ENCODE assay signal across 1 fruit fly cellular context in the genomic region with DNA sequence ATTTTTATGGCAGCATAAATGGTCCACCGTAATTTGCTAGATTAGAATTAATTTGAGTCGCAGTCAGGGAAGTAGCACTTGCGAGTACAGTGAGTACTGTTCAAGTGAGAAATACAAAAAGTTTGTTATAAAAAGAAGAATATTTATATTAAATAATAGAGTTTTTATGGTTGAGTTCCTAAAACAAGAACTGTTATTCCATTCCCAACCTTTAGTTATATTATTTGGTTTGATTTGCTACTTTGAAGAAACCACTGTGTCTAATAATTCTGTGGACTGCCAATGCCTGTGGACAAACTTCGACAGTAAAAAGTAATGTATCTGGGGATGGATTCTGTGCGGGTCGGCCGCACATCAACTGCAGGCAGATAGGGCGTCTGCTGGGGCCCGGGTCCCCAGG.
TF ChIP-seq lines count a peak whose summit lies in the region.

No protein-coding gene starts in this region.

TF ChIP-seq in whole organism, embryonic, 481 proteins besides CTCF, POLR2A, EP300 and RAD21 (continued from another document and continues in another):
- TF ChIP-seq HLH3B (GFP tag; IDR thresholded peaks at IDR 0.05; lab: Robert Waterston, UW) (peak; percentile 28; the same call in 1 of the 2 replicates), dmrt99B (tag; optimal IDR thresholded peaks at IDR 0.05; lab: Kevin White, UChicago) (peak; percentile 59), Mad (GFP tag; optimal IDR thresholded peaks at IDR 0.05; lab: Kevin White, UChicago) (no peak), Asciz (GFP tag; optimal IDR thresholded peaks at IDR 0.05; lab: Kevin White, UChicago) (peak; percentile 23), onecut (GFP tag; IDR thresholded peaks at IDR 0.05; lab: Robert Waterston, UW) (peak; percentile 7; the same call in 1 of the 2 replicates), Nf-YA (GFP tag; IDR thresholded peaks at IDR 0.05; lab: Robert Waterston, UW) (no peak), gem (tag; optimal IDR thresholded peaks at IDR 0.05; lab: Kevin White, UChicago) (peak; percentile 43), ac (GFP tag; optimal IDR thresholded peaks at IDR 0.05; lab: Kevin White, UChicago) (no peak), aop (GFP tag; IDR thresholded peaks at IDR 0.05; lab: Robert Waterston, UW) (no peak), zfh1 (GFP tag; IDR thresholded peaks at IDR 0.05; lab: Robert Waterston, UW) (0 out of 3 replicates have a peak, but pooled peaks have one; percentile 61), CG9215 (GFP tag; IDR thresholded peaks at IDR 0.05; lab: Robert Waterston, UW) (peak; percentile 37; the same call in 1 of the 2 replicates), prd (optimal IDR thresholded peaks at IDR 0.05; lab: Kevin White, UChicago) (no peak), prd (GFP tag; IDR thresholded peaks at IDR 0.05; lab: Robert Waterston, UW) (peak; percentile 70), sisA (GFP tag; IDR thresholded peaks at IDR 0.05; lab: Robert Waterston, UW) (peak; percentile 27; the same call in 1 of the 2 replicates), Sox102F (GFP tag; optimal IDR thresholded peaks at IDR 0.05; lab: Kevin White, UChicago) (peak; percentile 14), E2f2 (GFP tag; IDR thresholded peaks at IDR 0.05; lab: Robert Waterston, UW) (0 out of 2 replicates have a peak, but pooled peaks have one; percentile 10), CG18476 (GFP tag; optimal IDR thresholded peaks at IDR 0.05; lab: Kevin White, UChicago) (no peak), CG10267 (tag; optimal IDR thresholded peaks at IDR 0.05; lab: Kevin White, UChicago) (peak; percentile 5), CG11695 (GFP tag; IDR thresholded peaks at IDR 0.05; lab: Robert Waterston, UW) (0 out of 3 replicates have a peak, but pooled peaks have one; percentile 39), sob (GFP tag; IDR thresholded peaks at IDR 0.05; lab: Robert Waterston, UW) (peak; percentile 32; the same call in 1 of the 2 replicates), CG5180 (GFP tag; optimal IDR thresholded peaks at IDR 0.05; lab: Kevin White, UChicago) (no peak), CG17829 (tag; optimal IDR thresholded peaks at IDR 0.05; lab: Kevin White, UChicago) (peak; percentile 29), Sox100B (GFP tag; optimal IDR thresholded peaks at IDR 0.05; lab: Kevin White, UChicago) (no peak), grau (tag; optimal IDR thresholded peaks at IDR 0.05; lab: Kevin White, UChicago) (peak; percentile 80), Doc3 (GFP tag; IDR thresholded peaks at IDR 0.05; lab: Robert Waterston, UW; ENCODE audit: partially characterized antibody) (no peak), esg (GFP tag; conservative IDR thresholded peaks at IDR 0.05; lab: Robert Waterston, UW) (peak; percentile 46; the same call in 1 of the 2 replicates), CG2712 (tag; optimal IDR thresholded peaks at IDR 0.05; lab: Kevin White, UChicago) (peak; percentile 50), crol (GFP tag; IDR thresholded peaks at IDR 0.05; lab: Robert Waterston, UW) (no peak), CG1647 (GFP tag; optimal IDR thresholded peaks at IDR 0.05; lab: Kevin White, UChicago) (no peak), CG17359 (tag; optimal IDR thresholded peaks at IDR 0.05; lab: Kevin White, UChicago) (peak; percentile 10), Med (GFP tag; lab: Kevin White, UChicago) (peak; percentile 74), CG17385 (GFP tag; optimal IDR thresholded peaks at IDR 0.05; lab: Kevin White, UChicago) (peak; percentile 30), CG14014 (GFP tag; IDR thresholded peaks at IDR 0.05; lab: Robert Waterston, UW) (peak; percentile 36; the same call in 1 of the 2 replicates), CG14441 (GFP tag; IDR thresholded peaks at IDR 0.05; lab: Robert Waterston, UW) (peak; percentile 55), tio (GFP tag; optimal IDR thresholded peaks at IDR 0.05; lab: Kevin White, UChicago) (no peak), seq (GFP tag; IDR thresholded peaks at IDR 0.05; lab: Robert Waterston, UW) (0 out of 2 replicates have a peak, but pooled peaks have one; percentile 27), dysf (GFP tag; IDR thresholded peaks at IDR 0.05; lab: Robert Waterston, UW) (peak; percentile 27; the same call in 1 of the 3 replicates), CG11504 (tag; optimal IDR thresholded peaks at IDR 0.05; lab: Kevin White, UChicago) (peak; percentile 55), CG8924 (tag; optimal IDR thresholded peaks at IDR 0.05; lab: Kevin White, UChicago) (peak; percentile 17), pan (optimal IDR thresholded peaks at IDR 0.05; lab: Kevin White, UChicago) (no peak), pan (GFP tag; optimal IDR thresholded peaks at IDR 0.05 in 1 of 2, IDR thresholded peaks at IDR 0.05 in 1 of 2) (peak in 1 of 2 experiments; percentile 45), Oli (tag; optimal IDR thresholded peaks at IDR 0.05; lab: Kevin White, UChicago) (peak; percentile 30), Bgb (GFP tag; IDR thresholded peaks at IDR 0.05; lab: Robert Waterston, UW; ENCODE audit: partially characterized antibody) (no peak), CG34376 (GFP tag; optimal IDR thresholded peaks at IDR 0.05; lab: Kevin White, UChicago) (no peak), Xbp1 (GFP tag; optimal IDR thresholded peaks at IDR 0.05; lab: Kevin White, UChicago) (peak; percentile 4), CG18599 (GFP tag; optimal IDR thresholded peaks at IDR 0.05; lab: Kevin White, UChicago) (peak; percentile 50), Ada2b (GFP tag; IDR thresholded peaks at IDR 0.05; lab: Robert Waterston, UW) (peak; percentile 56), hkb (optimal IDR thresholded peaks at IDR 0.05; lab: Kevin White, UChicago) (no peak), hkb (GFP tag; IDR thresholded peaks at IDR 0.05; lab: Robert Waterston, UW) (peak; percentile 46; the same call in 1 of the 2 replicates), gcm (GFP tag; optimal IDR thresholded peaks at IDR 0.05; lab: Kevin White, UChicago) (peak; percentile 37), CG18262 (tag; optimal IDR thresholded peaks at IDR 0.05; lab: Kevin White, UChicago) (peak; percentile 36), CG17802 (tag; optimal IDR thresholded peaks at IDR 0.05; lab: Kevin White, UChicago) (no peak), D19B (GFP tag; optimal IDR thresholded peaks at IDR 0.05; lab: Kevin White, UChicago) (peak; percentile 21), lab (GFP tag; optimal IDR thresholded peaks at IDR 0.05; lab: Kevin White, UChicago) (peak; percentile 45), unpg (GFP tag; optimal IDR thresholded peaks at IDR 0.05; lab: Kevin White, UChicago) (peak; percentile 13), Blimp-1 (GFP tag; optimal IDR thresholded peaks at IDR 0.05; lab: Kevin White, UChicago) (peak; percentile 12), CG10565 (GFP tag; optimal IDR thresholded peaks at IDR 0.05; lab: Kevin White, UChicago) (no peak), PHDP (tag; optimal IDR thresholded peaks at IDR 0.05; lab: Kevin White, UChicago) (peak; percentile 20), Nf-YB (GFP tag; optimal IDR thresholded peaks at IDR 0.05; lab: Kevin White, UChicago) (no peak), E2f1 (GFP tag; IDR thresholded peaks at IDR 0.05; lab: Robert Waterston, UW) (0 out of 2 replicates have a peak, but pooled peaks have one; percentile 17), bsh (GFP tag; optimal IDR thresholded peaks at IDR 0.05; lab: Kevin White, UChicago) (peak in 1 of 2 experiments; percentile 35), Fer1 (GFP tag; optimal IDR thresholded peaks at IDR 0.05; lab: Kevin White, UChicago) (peak; percentile 9), CG31441 (GFP tag; IDR thresholded peaks at IDR 0.05; lab: Robert Waterston, UW) (peak; percentile 28; the same call in 1 of the 2 replicates), ap (GFP tag; IDR thresholded peaks at IDR 0.05; lab: Robert Waterston, UW) (no peak), CG6175 (GFP tag; IDR thresholded peaks at IDR 0.05; lab: Robert Waterston, UW) (no peak), CG43689 (GFP tag; IDR thresholded peaks at IDR 0.05; lab: Robert Waterston, UW) (no peak), row (GFP tag; IDR thresholded peaks at IDR 0.05; lab: Robert Waterston, UW) (peak; percentile 74), stc (GFP tag; IDR thresholded peaks at IDR 0.05; lab: Robert Waterston, UW) (peak; percentile 19; the same call in 1 of the 2 replicates), h (optimal IDR thresholded peaks at IDR 0.05; lab: Kevin White, UChicago) (no peak), CG2120 (GFP tag; optimal IDR thresholded peaks at IDR 0.05; lab: Kevin White, UChicago) (peak; percentile 18), Dref (GFP tag; IDR thresholded peaks at IDR 0.05; lab: Robert Waterston, UW) (no peak), ttk (GFP tag; IDR thresholded peaks at IDR 0.05; lab: Robert Waterston, UW) (peak; percentile 62), CG12104 (GFP tag; optimal IDR thresholded peaks at IDR 0.05; lab: Kevin White, UChicago) (no peak), vvl (GFP tag; IDR thresholded peaks at IDR 0.05; lab: Robert Waterston, UW) (peak; percentile 21), CG7987 (GFP tag; optimal IDR thresholded peaks at IDR 0.05; lab: Kevin White, UChicago) (no peak), ci (GFP tag; IDR thresholded peaks at IDR 0.05; lab: Robert Waterston, UW) (0 out of 3 replicates have a peak, but pooled peaks have one; percentile 20), ATbp (GFP tag; optimal IDR thresholded peaks at IDR 0.05; lab: Kevin White, UChicago) (no peak), chif (GFP tag; optimal IDR thresholded peaks at IDR 0.05; lab: Kevin White, UChicago) (no peak), Hmr (GFP tag; optimal IDR thresholded peaks at IDR 0.05; lab: Kevin White, UChicago) (peak; percentile 15), CG10979 (tag; optimal IDR thresholded peaks at IDR 0.05; lab: Kevin White, UChicago) (peak; percentile 31), NK7.1 (GFP tag; optimal IDR thresholded peaks at IDR 0.05; lab: Kevin White, UChicago) (no peak), H2.0 (GFP tag; IDR thresholded peaks at IDR 0.05; lab: Robert Waterston, UW) (peak; percentile 54), pfk (GFP tag; optimal IDR thresholded peaks at IDR 0.05; lab: Kevin White, UChicago) (no peak), slbo (GFP tag; IDR thresholded peaks at IDR 0.05; lab: Robert Waterston, UW) (peak; percentile 69), Rx (GFP tag; IDR thresholded peaks at IDR 0.05; lab: Robert Waterston, UW) (0 out of 2 replicates have a peak, but pooled peaks have one; percentile 24), CG32772 (GFP tag; IDR thresholded peaks at IDR 0.05; lab: Robert Waterston, UW) (peak; percentile 38), CG12744 (GFP tag; optimal IDR thresholded peaks at IDR 0.05; lab: Kevin White, UChicago) (no peak), CG15269 (tag; optimal IDR thresholded peaks at IDR 0.05; lab: Kevin White, UChicago) (peak; percentile 2), Pdp1 (GFP tag; optimal IDR thresholded peaks at IDR 0.05; lab: Kevin White, UChicago) (peak in 1 of 2 experiments; percentile 19), BtbVII (GFP tag; optimal IDR thresholded peaks at IDR 0.05; lab: Kevin White, UChicago) (no peak), Meics (GFP tag; optimal IDR thresholded peaks at IDR 0.05; lab: Kevin White, UChicago) (peak; percentile 18), CG13424 (tag; optimal IDR thresholded peaks at IDR 0.05; lab: Kevin White, UChicago) (peak; percentile 28), vnd (GFP tag; IDR thresholded peaks at IDR 0.05; lab: Robert Waterston, UW; ENCODE audit: partially characterized antibody) (no peak), CG17328 (GFP tag; IDR thresholded peaks at IDR 0.05; lab: Robert Waterston, UW) (peak; percentile 47; the same call in 1 of the 2 replicates), TFAM (GFP tag; optimal IDR thresholded peaks at IDR 0.05; lab: Kevin White, UChicago) (no peak), Hand (GFP tag; optimal IDR thresholded peaks at IDR 0.05; lab: Kevin White, UChicago) (peak; percentile 2), Dek (tag; optimal IDR thresholded peaks at IDR 0.05; lab: Kevin White, UChicago) (no peak), gce (GFP tag; IDR thresholded peaks at IDR 0.05; lab: Robert Waterston, UW) (0 out of 3 replicates have a peak, but pooled peaks have one; percentile 14), CoRest (tag; optimal IDR thresholded peaks at IDR 0.05; lab: Kevin White, UChicago) (peak; percentile 12), ara (GFP tag; IDR thresholded peaks at IDR 0.05; lab: Robert Waterston, UW) (peak; percentile 34; the same call in 1 of the 2 replicates), MTF-1 (GFP tag; optimal IDR thresholded peaks at IDR 0.05; lab: Kevin White, UChicago; ENCODE audit: borderline replicate concordance) (no peak), zen (tag; optimal IDR thresholded peaks at IDR 0.05; lab: Kevin White, UChicago) (no peak), peb (GFP tag; IDR thresholded peaks at IDR 0.05; lab: Robert Waterston, UW) (0 out of 2 replicates have a peak, but pooled peaks have one; percentile 36), Sry-β (GFP tag; optimal IDR thresholded peaks at IDR 0.05; lab: Kevin White, UChicago) (no peak), tgo (GFP tag; IDR thresholded peaks at IDR 0.05; lab: Robert Waterston, UW) (peak; percentile 60), Ets65A (GFP tag; lab: Kevin White, UChicago) (no peak), CG9727 (GFP tag; optimal IDR thresholded peaks at IDR 0.05; lab: Kevin White, UChicago) (peak; percentile 6), Xrp1 (GFP tag; IDR thresholded peaks at IDR 0.05; lab: Robert Waterston, UW) (peak; percentile 62), cas (GFP tag; IDR thresholded peaks at IDR 0.05; lab: Robert Waterston, UW) (peak; percentile 47; the same call in 1 of the 2 replicates), lmd (GFP tag; IDR thresholded peaks at IDR 0.05; lab: Robert Waterston, UW) (peak; percentile 29; the same call in 1 of the 2 replicates), CG12391 (tag; optimal IDR thresholded peaks at IDR 0.05; lab: Kevin White, UChicago) (peak; percentile 35), chm (GFP tag; IDR thresholded peaks at IDR 0.05; lab: Robert Waterston, UW) (peak; percentile 50; the same call in 1 of the 2 replicates), cwo (GFP tag; optimal IDR thresholded peaks at IDR 0.05; lab: Kevin White, UChicago) (peak; percentile 23), B-H1 (GFP tag; IDR thresholded peaks at IDR 0.05; lab: Robert Waterston, UW) (no peak; the same call in 2 of the 3 replicates), Ets97D (GFP tag; optimal IDR thresholded peaks at IDR 0.05; lab: Kevin White, UChicago) (no peak), Hr51 (GFP tag; optimal IDR thresholded peaks at IDR 0.05; lab: Kevin White, UChicago) (peak in 1 of 2 experiments; percentile 32), ranshi (GFP tag; IDR thresholded peaks at IDR 0.05; lab: Robert Waterston, UW) (peak; percentile 62), CG2678 (tag; optimal IDR thresholded peaks at IDR 0.05; lab: Kevin White, UChicago) (peak; percentile 69), Rfx (GFP tag; IDR thresholded peaks at IDR 0.05; lab: Robert Waterston, UW) (peak; percentile 54; the same call in 1 of the 2 replicates), CG31224 (GFP tag; IDR thresholded peaks at IDR 0.05; lab: Robert Waterston, UW) (peak; percentile 16; the same call in 1 of the 2 replicates), Aef1 (GFP tag; IDR thresholded peaks at IDR 0.05; lab: Robert Waterston, UW) (peak; percentile 45; the same call in 2 of the 3 replicates), Ssrp (tag; optimal IDR thresholded peaks at IDR 0.05; lab: Kevin White, UChicago) (peak; percentile 16)
